Fruit fly (Drosophila melanogaster) S2 (cell line): Measurements from ENCODE around the gene sif.

Source experiments
- CG8478 ChIP-seq: fragments of >200 bp; optimal IDR thresholded peaks from 2 replicates; lab custom pipeline; 2018
- CTCF ChIP-seq, 2 experiments: fragments of >200 bp; optimal IDR thresholded peaks; 2 replicates each; lab custom pipeline; 2018

DNA sequence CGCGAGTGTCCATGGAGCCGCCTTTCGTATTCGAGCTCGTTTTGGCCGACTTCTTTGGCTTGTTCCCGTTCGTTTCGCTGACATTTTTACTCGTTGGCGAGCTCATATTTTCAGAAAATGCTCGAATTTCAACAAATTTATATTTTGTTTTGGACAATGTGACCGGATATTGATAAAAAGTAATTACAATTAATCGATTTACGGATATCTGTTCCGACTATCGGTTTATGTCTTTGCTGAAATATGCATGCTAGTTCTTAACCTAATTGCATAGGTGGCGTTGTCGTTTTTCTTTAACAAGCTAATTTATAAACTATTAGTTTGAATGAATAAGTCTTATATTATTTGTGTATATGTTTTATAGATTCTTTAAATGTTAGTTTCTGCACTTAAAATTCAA is 49.6 kb upstream of the sif start, which contains the start of gene Eaf6:
- TF ChIP-seq CG8478 (lab: Kevin White, UChicago) (no peak), CTCF (optimal IDR thresholded peaks at IDR 0.05; lab: Kevin White, UChicago) (peak; percentile 83 to 91)
